Fruit fly (Drosophila melanogaster) whole organism, adult: Measurements from ENCODE around the gene TfIIA-S.

ENCODE experiments used
- CG11617 ChIP-seq: fragments of 200-800 bp; sonication (Bioruptor generic); optimal IDR thresholded peaks from 2 replicates; lab custom pipeline; 2017; ENCODE audit warnings: mild to moderate bottlenecking, missing biosample characterization, missing genetic modification reagents, missing genetic modification characterization
- CG12768 ChIP-seq: fragments of 200-800 bp; sonication (Bioruptor generic); optimal IDR thresholded peaks from 2 replicates; lab custom pipeline; 2017; ENCODE audit warnings: missing biosample characterization, missing genetic modification characterization, mild to moderate bottlenecking, moderate library complexity, missing genetic modification reagents
- CG14711 ChIP-seq: fragments of 200-800 bp; sonication (Bioruptor generic); optimal IDR thresholded peaks from 2 replicates; lab custom pipeline; 2018; ENCODE audit warnings: missing biosample characterization, mild to moderate bottlenecking, missing genetic modification characterization, moderate library complexity
- CG1620 ChIP-seq: fragments of 200-800 bp; sonication (Bioruptor generic); optimal IDR thresholded peaks from 2 replicates; lab custom pipeline; 2016; ENCODE audit warnings: missing biosample characterization, missing genetic modification characterization
- CG33017 ChIP-seq: fragments of 200-800 bp; sonication (Bioruptor generic); optimal IDR thresholded peaks from 2 replicates; lab custom pipeline; 2018; ENCODE audit warnings: missing biosample characterization, mild to moderate bottlenecking, missing genetic modification characterization, moderate library complexity
- CG5204 ChIP-seq: fragments of 200-800 bp; sonication (Bioruptor generic); optimal IDR thresholded peaks from 2 replicates; lab custom pipeline; 2016; ENCODE audit warnings: missing biosample characterization, missing genetic modification characterization
- CG7045 ChIP-seq: fragments of 200-800 bp; sonication (Bioruptor generic); optimal IDR thresholded peaks from 2 replicates; lab custom pipeline; 2017; ENCODE audit warnings: missing biosample characterization, mild to moderate bottlenecking, missing genetic modification characterization
- CG7101 ChIP-seq: fragments of 200-800 bp; sonication (Bioruptor generic); optimal IDR thresholded peaks from 2 replicates; lab custom pipeline; 2018; ENCODE audit warnings: missing biosample characterization, mild to moderate bottlenecking, missing genetic modification characterization, moderate library complexity
- Clk ChIP-seq: fragments of 200-800 bp; sonication (Bioruptor generic); optimal IDR thresholded peaks from 2 replicates; lab custom pipeline; 2017; ENCODE audit warnings: missing biosample characterization, missing genetic modification characterization
- Crg-1 ChIP-seq: fragments of 200-800 bp; sonication (Bioruptor generic); optimal IDR thresholded peaks from 2 replicates; lab custom pipeline; 2016; ENCODE audit warnings: missing biosample characterization, missing genetic modification characterization
- Hr96 ChIP-seq: fragments of 200-800 bp; sonication (Bioruptor generic); optimal IDR thresholded peaks from 2 replicates; lab custom pipeline; 2016; ENCODE audit warnings: missing biosample characterization, missing genetic modification characterization
- Mnt ChIP-seq: fragments of 200-800 bp; sonication (Bioruptor generic); optimal IDR thresholded peaks from 2 replicates; lab custom pipeline; 2016; ENCODE audit warnings: missing biosample characterization, mild to moderate bottlenecking, missing genetic modification characterization
- bab1 ChIP-seq: fragments of 200-800 bp; sonication (Bioruptor generic); optimal IDR thresholded peaks from 3 replicates; lab custom pipeline; 2019; ENCODE audit warnings: missing biosample characterization, mild to moderate bottlenecking, missing genetic modification characterization, moderate library complexity
- cic ChIP-seq: fragments of 200-800 bp; sonication (Bioruptor generic); optimal IDR thresholded peaks from 2 replicates; lab custom pipeline; 2017; ENCODE audit warnings: missing biosample characterization, mild to moderate bottlenecking, missing genetic modification characterization, moderate library complexity
- cnc ChIP-seq, 2 experiments: fragments of >200 bp; optimal IDR thresholded peaks; 2 replicates each; lab custom pipeline; 2017
- kay ChIP-seq: fragments of 200-800 bp; sonication (Bioruptor generic); peaks from one replicate; lab custom pipeline; 2016; ENCODE audit warnings: missing biosample characterization, missing genetic modification characterization, borderline replicate concordance
- ovo ChIP-seq: fragments of 200-800 bp; sonication (Bioruptor generic); optimal IDR thresholded peaks from 2 replicates; lab custom pipeline; 2016; ENCODE audit warnings: missing biosample characterization, missing genetic modification characterization
- pad ChIP-seq: fragments of 200-800 bp; sonication (Bioruptor generic); optimal IDR thresholded peaks from 3 replicates; lab custom pipeline; 2017; ENCODE audit warnings: missing biosample characterization, missing genetic modification characterization, mild to moderate bottlenecking, moderate library complexity, missing genetic modification reagents
- tj ChIP-seq: fragments of 200-800 bp; sonication (Bioruptor generic); optimal IDR thresholded peaks from 3 replicates; lab custom pipeline; 2017; ENCODE audit warnings: missing biosample characterization, mild to moderate bottlenecking, missing genetic modification characterization, moderate library complexity
- toe ChIP-seq: fragments of 200-800 bp; sonication (Bioruptor generic); optimal IDR thresholded peaks from 2 replicates; lab custom pipeline; 2016; ENCODE audit warnings: missing biosample characterization, missing genetic modification characterization

The TfIIA-S gene

dm6 chr3R:23915042-23915428, 24.2 kb upstream of the TfIIA-S start:
- TF ChIP-seq CG7101 (tag; lab: Kevin White, UChicago) (no peak), CG14711 (tag; lab: Kevin White, UChicago) (peak; percentile 5), CG1620 (GFP tag; lab: Kevin White, UChicago) (no peak)

- TF ChIP-seq ovo (GFP tag; lab: Kevin White, UChicago) (no peak), CG14711 (tag; lab: Kevin White, UChicago) (no peak), Mnt (GFP tag; lab: Kevin White, UChicago) (no peak), Clk (GFP tag; lab: Kevin White, UChicago) (no peak), CG7101 (tag; lab: Kevin White, UChicago) (no peak), CG5204 (GFP tag; lab: Kevin White, UChicago) (no peak), toe (GFP tag; lab: Kevin White, UChicago) (no peak), cic (GFP tag; lab: Kevin White, UChicago) (no peak), CG1620 (GFP tag; lab: Kevin White, UChicago) (no peak), CG33017 (no peak), pad (no peak), Hr96 (GFP tag; lab: Kevin White, UChicago) (no peak), CG12768 (GFP tag; lab: Kevin White, UChicago) (no peak), bab1 (GFP tag; lab: Kevin White, UChicago) (no peak), CG11617 (GFP tag; lab: Kevin White, UChicago) (no peak), kay (GFP tag; lab: Kevin White, UChicago) (no peak), CG7045 (GFP tag; lab: Kevin White, UChicago) (no peak), cnc (optimal IDR thresholded peaks at IDR 0.05; lab: Kevin White, UChicago) (no peak), tj (no peak)
Observed at dm6 chr3R:23914415-23915041, 23.7 kb upstream of the TfIIA-S start.

- TF ChIP-seq CG33017 (no peak), Crg-1 (GFP tag; lab: Kevin White, UChicago) (no peak), ovo (GFP tag; lab: Kevin White, UChicago) (no peak), pad (no peak), kay (GFP tag; lab: Kevin White, UChicago) (no peak), toe (GFP tag; lab: Kevin White, UChicago) (no peak), cic (GFP tag; lab: Kevin White, UChicago) (no peak), bab1 (GFP tag; lab: Kevin White, UChicago) (no peak), CG7045 (GFP tag; lab: Kevin White, UChicago) (no peak), CG12768 (GFP tag; lab: Kevin White, UChicago) (no peak), CG1620 (GFP tag; lab: Kevin White, UChicago) (no peak), tj (no peak)
Observed at dm6 chr3R:23912349-23912748, 21.5 kb upstream of the TfIIA-S start.

dm6 chr3R:23911073-23911690, 20.3 kb upstream of the TfIIA-S start:
- TF ChIP-seq CG5204 (GFP tag; lab: Kevin White, UChicago), result no peak

dm6 chr3R:23910260-23910887, 19.5 kb upstream of the TfIIA-S start:
- TF ChIP-seq tj, result no peak
- TF ChIP-seq Mnt (GFP tag; lab: Kevin White, UChicago), result no peak
- no peak for TF ChIP-seq kay (GFP tag; lab: Kevin White, UChicago)
- TF ChIP-seq Crg-1 (GFP tag; lab: Kevin White, UChicago), result no peak
- TF ChIP-seq toe (GFP tag; lab: Kevin White, UChicago), result no peak
- no peak for TF ChIP-seq CG14711 (tag; lab: Kevin White, UChicago)
- no peak for TF ChIP-seq CG5204 (GFP tag; lab: Kevin White, UChicago)
- no peak for TF ChIP-seq Hr96 (GFP tag; lab: Kevin White, UChicago)
- no peak for TF ChIP-seq CG12768 (GFP tag; lab: Kevin White, UChicago)
- no peak for TF ChIP-seq CG7101 (tag; lab: Kevin White, UChicago)
- TF ChIP-seq pad, result no peak
- TF ChIP-seq CG11617 (GFP tag; lab: Kevin White, UChicago), result no peak
- no peak for TF ChIP-seq CG1620 (GFP tag; lab: Kevin White, UChicago)

dm6 chr3R:23909347-23909862, 18.5 kb upstream of the TfIIA-S start:
- TF ChIP-seq cnc (optimal IDR thresholded peaks at IDR 0.05; lab: Kevin White, UChicago) (no peak), Crg-1 (GFP tag; lab: Kevin White, UChicago) (peak; percentile 8)
